Worm (Caenorhabditis elegans) whole organism, early embryonic: ENCODE measurements around the gene Y38E10A.17.
"Not testable (repeated sequence)": the region's sequence is repeated elsewhere in the genome, so short reads cannot be mapped to it uniquely, and the experiment has no call there.

Source experiments
- B0310.2 ChIP-seq: sonication (generic microtip); optimal IDR thresholded peaks from 2 replicates; lab custom pipeline; 2016; ENCODE audit warnings: mild to moderate bottlenecking, missing genetic modification characterization, missing compliant biosample characterization
- F13C5.2 ChIP-seq: sonication (generic microtip); optimal IDR thresholded peaks from 2 replicates; lab custom pipeline; 2017; ENCODE audit warnings: mild to moderate bottlenecking, missing genetic modification characterization, inconsistent platforms, missing compliant biosample characterization
- aly-1 ChIP-seq: sonication (generic microtip); optimal IDR thresholded peaks from 2 replicates; lab custom pipeline; 2016; ENCODE audit warnings: missing genetic modification characterization, missing compliant biosample characterization
- ama-1 ChIP-seq: fragments of 150-350 bp; optimal IDR thresholded peaks from 2 replicates; lab custom pipeline; 2014
- ceh-13 ChIP-seq: fragments of 200-800 bp; sonication (Bioruptor generic); optimal IDR thresholded peaks from 2 replicates; lab custom pipeline; 2018; ENCODE audit warnings: mild to moderate bottlenecking, missing genetic modification characterization, missing compliant biosample characterization
- ceh-36 ChIP-seq: sonication (generic microtip); optimal IDR thresholded peaks from 2 replicates; lab custom pipeline; 2016; ENCODE audit warnings: missing genetic modification characterization, inconsistent platforms, missing compliant biosample characterization
- ets-7 ChIP-seq: sonication (generic microtip); optimal IDR thresholded peaks from 2 replicates; lab custom pipeline; 2016; ENCODE audit warnings: missing genotype, missing genetic modification characterization, missing compliant biosample characterization
- flt-1 ChIP-seq: fragments of 200-800 bp; sonication (Bioruptor generic); IDR thresholded peaks from 2 replicates; pipeline ENCODE4 v1.3.6; 2022; ENCODE audit warnings: missing genetic modification characterization, missing compliant biosample characterization
- hmbx-1 ChIP-seq: sonication (generic microtip); optimal IDR thresholded peaks from 2 replicates; lab custom pipeline; 2016; ENCODE audit warnings: mild to moderate bottlenecking, missing genetic modification characterization, missing compliant biosample characterization
- hmg-4 ChIP-seq: fragments of 200-800 bp; sonication (Bioruptor generic); optimal IDR thresholded peaks from 2 replicates; lab custom pipeline; 2018; ENCODE audit warnings: mild to moderate bottlenecking, missing genetic modification characterization, missing compliant biosample characterization
- hnd-1 ChIP-seq: sonication (generic microtip); optimal IDR thresholded peaks from 2 replicates; lab custom pipeline; 2016; ENCODE audit warnings: missing genetic modification characterization, missing compliant biosample characterization
- pes-1 ChIP-seq: fragments of 200-800 bp; sonication (Bioruptor generic); IDR thresholded peaks from 2 replicates; pipeline ENCODE4 v1.3.6; 2022; ENCODE audit warnings: missing genetic modification reagents, missing genetic modification characterization, missing compliant biosample characterization
- scrt-1 ChIP-seq: fragments of 200-800 bp; sonication (Bioruptor generic); IDR thresholded peaks from 2 replicates; pipeline ENCODE4 v1.3.6; 2022; ENCODE audit warnings: missing genetic modification characterization, missing compliant biosample characterization
- sea-1 ChIP-seq: fragments of 200-800 bp; sonication (Bioruptor generic); conservative IDR thresholded peaks from 2 replicates; pipeline ENCODE4 v1.3.6; 2022; ENCODE audit warnings: missing genetic modification characterization, missing compliant biosample characterization
- tbx-11 ChIP-seq: fragments of 200-800 bp; sonication (Bioruptor generic); IDR thresholded peaks from 2 replicates; pipeline ENCODE4 v1.3.6; 2022; ENCODE audit warnings: missing genetic modification characterization, missing compliant biosample characterization
- tbx-37 ChIP-seq: fragments of 200-800 bp; sonication (Bioruptor generic); conservative IDR thresholded peaks from 2 replicates; pipeline ENCODE4 v1.3.6; 2022; ENCODE audit warnings: missing genetic modification reagents, missing genetic modification characterization, missing compliant biosample characterization
- tra-4 ChIP-seq: sonication (generic microtip); optimal IDR thresholded peaks from 2 replicates; lab custom pipeline; 2017; ENCODE audit warnings: missing genetic modification characterization, missing compliant biosample characterization

Y38E10A.17 gene

ce11 chrII:12630888-12631287 is 3.7 kb downstream of the Y38E10A.17 start, which contains the start of gene Y38E10A.34:
Gene Y38E10A.34 (plus strand): TSS chrII:12631188.
- TF ChIP-seq ceh-13 (GFP tag; lab: Kevin White, UChicago): no peak
- TF ChIP-seq scrt-1 (GFP tag; lab: Robert Waterston, UW): no peak
- TF ChIP-seq ceh-36 (tag; lab: Kevin White, UChicago): no peak
- no peak for TF ChIP-seq hmbx-1 (tag; lab: Kevin White, UChicago)
- TF ChIP-seq tbx-37 (GFP tag; lab: Robert Waterston, UW): no peak
- TF ChIP-seq B0310.2 (tag; lab: Kevin White, UChicago): no peak
- no peak for TF ChIP-seq hmg-4 (GFP tag; lab: Kevin White, UChicago)
- no peak for TF ChIP-seq aly-1 (tag; lab: Kevin White, UChicago)
- TF ChIP-seq pes-1: no peak
- TF ChIP-seq tbx-11: no peak
- TF ChIP-seq F13C5.2 (tag; lab: Kevin White, UChicago): no peak
- TF ChIP-seq ets-7 (tag; lab: Kevin White, UChicago): no peak
- no peak for TF ChIP-seq hnd-1 (tag; lab: Kevin White, UChicago)
- TF ChIP-seq sea-1 (GFP tag; lab: Robert Waterston, UW): no peak
- no peak for TF ChIP-seq flt-1 (GFP tag; lab: Robert Waterston, UW)
- TF ChIP-seq ama-1 (lab: Kevin White, UChicago): no peak
- no peak for TF ChIP-seq tra-4

DNA sequence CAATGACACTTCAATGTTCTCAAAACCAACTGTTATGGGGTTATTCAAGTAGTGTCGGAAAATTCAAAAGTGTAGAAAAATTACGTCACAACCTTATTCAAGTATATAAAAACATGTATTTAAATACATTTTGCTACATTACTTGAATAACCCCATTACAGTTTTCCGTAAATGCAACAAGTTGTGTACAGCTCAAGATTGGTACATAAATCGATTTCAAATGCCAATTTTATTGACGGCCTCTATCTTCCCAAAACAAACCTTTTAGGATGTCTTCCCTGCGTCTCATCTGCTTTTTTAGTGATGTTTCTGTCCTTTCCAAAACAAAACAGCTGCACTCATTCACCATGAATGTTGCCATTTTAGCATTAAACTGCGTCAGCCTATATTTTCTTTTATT is 5.2 kb downstream of the Y38E10A.17 start, which contains the start of gene Y38E10A.28:
Gene Y38E10A.28 (plus strand): TSS at position 301 of the 400 bp plus-strand sequence.
- TF ChIP-seq flt-1 (GFP tag; lab: Robert Waterston, UW): no peak
- no peak for TF ChIP-seq aly-1 (tag; lab: Kevin White, UChicago)
- no peak for TF ChIP-seq ets-7 (tag; lab: Kevin White, UChicago)
- TF ChIP-seq hnd-1 (tag; lab: Kevin White, UChicago): no peak
- TF ChIP-seq tbx-37 (GFP tag; lab: Robert Waterston, UW): no peak
- no peak for TF ChIP-seq B0310.2 (tag; lab: Kevin White, UChicago)
- TF ChIP-seq scrt-1 (GFP tag; lab: Robert Waterston, UW): no peak
- no peak for TF ChIP-seq ama-1 (lab: Kevin White, UChicago)
- TF ChIP-seq F13C5.2 (tag; lab: Kevin White, UChicago): no peak
- TF ChIP-seq ceh-36 (tag; lab: Kevin White, UChicago): no peak
- no peak for TF ChIP-seq hmg-4 (GFP tag; lab: Kevin White, UChicago)
- no peak for TF ChIP-seq hmbx-1 (tag; lab: Kevin White, UChicago)
- no peak for TF ChIP-seq ceh-13 (GFP tag; lab: Kevin White, UChicago)
- no peak for TF ChIP-seq tbx-11

- TF ChIP-seq flt-1 (GFP tag; lab: Robert Waterston, UW) (no peak), tbx-11 (no peak)
Measured at ce11 chrII:12628566-12628965, 6.0 kb downstream of the Y38E10A.17 start, which contains the start of gene nspe-5. Gene nspe-5 (plus strand): TSS chrII:12628866.

- TF ChIP-seq scrt-1 (GFP tag; lab: Robert Waterston, UW) (no peak), tbx-11 (no peak), F13C5.2 (tag; lab: Kevin White, UChicago) (no peak), pes-1 (no peak), hnd-1 (tag; lab: Kevin White, UChicago) (no peak), ama-1 (lab: Kevin White, UChicago) (no peak), tra-4 (no peak), ceh-36 (tag; lab: Kevin White, UChicago) (no peak), ets-7 (tag; lab: Kevin White, UChicago) (no peak), aly-1 (tag; lab: Kevin White, UChicago) (no peak), B0310.2 (tag; lab: Kevin White, UChicago) (no peak), tbx-37 (GFP tag; lab: Robert Waterston, UW) (no peak), sea-1 (GFP tag; lab: Robert Waterston, UW) (no peak)
Measured at ce11 chrII:12626887-12627286, 7.7 kb downstream of the Y38E10A.17 start, which contains the start of gene nspe-7. Gene nspe-7 (plus strand): TSS chrII:12627187.

ce11 chrII:12626120-12626624 is 8.4 kb downstream of the Y38E10A.17 start:
- TF ChIP-seq scrt-1 (GFP tag; lab: Robert Waterston, UW): no peak
- no peak for TF ChIP-seq F13C5.2 (tag; lab: Kevin White, UChicago)
- no peak for TF ChIP-seq tbx-11
- no peak for TF ChIP-seq aly-1 (tag; lab: Kevin White, UChicago)
- no peak for TF ChIP-seq B0310.2 (tag; lab: Kevin White, UChicago)
- no peak for TF ChIP-seq ceh-36 (tag; lab: Kevin White, UChicago)
- TF ChIP-seq tra-4: no peak
- TF ChIP-seq hmbx-1 (tag; lab: Kevin White, UChicago): no peak
- no peak for TF ChIP-seq ets-7 (tag; lab: Kevin White, UChicago)
- no peak for TF ChIP-seq ama-1 (lab: Kevin White, UChicago)
- no peak for TF ChIP-seq flt-1 (GFP tag; lab: Robert Waterston, UW)
- no peak for TF ChIP-seq sea-1 (GFP tag; lab: Robert Waterston, UW)
- TF ChIP-seq tbx-37 (GFP tag; lab: Robert Waterston, UW): no peak
- TF ChIP-seq pes-1: no peak
- TF ChIP-seq hmg-4 (GFP tag; lab: Kevin White, UChicago): no peak
- no peak for TF ChIP-seq hnd-1 (tag; lab: Kevin White, UChicago)
- TF ChIP-seq ceh-13 (GFP tag; lab: Kevin White, UChicago): no peak

DNA sequence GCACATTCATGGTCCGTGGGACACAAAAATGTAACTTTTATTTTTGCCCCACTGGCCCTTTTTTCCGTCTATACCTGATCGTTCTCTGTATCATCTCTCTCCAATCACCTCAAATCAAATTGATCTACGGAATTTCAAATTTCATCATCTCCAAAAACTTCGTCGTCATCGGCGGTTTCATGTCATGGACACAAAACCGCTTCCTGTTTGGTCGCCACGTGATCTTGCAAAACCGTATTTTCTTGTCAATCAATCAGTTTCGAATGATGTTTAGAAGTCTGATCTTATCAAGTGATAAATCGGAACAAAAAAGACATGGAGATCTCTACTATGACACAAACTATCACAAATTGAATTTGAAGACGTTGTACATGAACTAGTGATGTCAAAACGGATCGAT is 8.9 kb downstream of the Y38E10A.17 start:
- no peak for TF ChIP-seq tbx-37 (GFP tag; lab: Robert Waterston, UW)
- TF ChIP-seq ceh-36 (tag; lab: Kevin White, UChicago): no peak
- no peak for TF ChIP-seq F13C5.2 (tag; lab: Kevin White, UChicago)
- TF ChIP-seq tra-4: no peak
- TF ChIP-seq aly-1 (tag; lab: Kevin White, UChicago): no peak
- no peak for TF ChIP-seq ama-1 (lab: Kevin White, UChicago)
- TF ChIP-seq scrt-1 (GFP tag; lab: Robert Waterston, UW): no peak
- no peak for TF ChIP-seq pes-1
- no peak for TF ChIP-seq flt-1 (GFP tag; lab: Robert Waterston, UW)

ce11 chrII:12624433-12624832 is 10.2 kb downstream of the Y38E10A.17 start, which contains the start of gene Y38E10A.14:
Gene Y38E10A.14 (minus strand): TSS chrII:12624533.
- TF ChIP-seq tbx-11; ceh-13 (GFP tag; lab: Kevin White, UChicago); B0310.2 (tag; lab: Kevin White, UChicago): not testable (repeated sequence)
